Fruit fly (Drosophila melanogaster) whole organism, embryonic: Measurements from ENCODE around the gene Ankrd49.

ENCODE experiments used
- Ada2b ChIP-seq: fragments of 200-800 bp; sonication (Bioruptor generic); IDR thresholded peaks from 2 replicates; pipeline ENCODE4 v1.3.6; 2022; ENCODE audit warnings: missing biosample characterization, missing genetic modification characterization
- CG10274 ChIP-seq: fragments of 200-800 bp; sonication (Bioruptor generic); optimal IDR thresholded peaks from 3 replicates; lab custom pipeline; 2017; ENCODE audit warnings: missing biosample characterization, mild to moderate bottlenecking, missing genetic modification characterization
- CG10321 ChIP-seq: fragments of 200-800 bp; sonication (Bioruptor generic); IDR thresholded peaks from 2 replicates; pipeline ENCODE4 v1.3.6; 2022; ENCODE audit warnings: missing biosample characterization, missing genetic modification characterization
- CG12104 ChIP-seq: fragments of 200-800 bp; sonication (Bioruptor generic); optimal IDR thresholded peaks from 3 replicates; lab custom pipeline; 2016; ENCODE audit warnings: missing biosample characterization, missing genetic modification characterization
- CG12659 ChIP-seq: fragments of 200-800 bp; sonication (Bioruptor generic); optimal IDR thresholded peaks from 3 replicates; lab custom pipeline; 2017; ENCODE audit warnings: mild to moderate bottlenecking, missing biosample characterization, missing genetic modification reagents, missing genetic modification characterization
- CG12769 ChIP-seq: fragments of 200-800 bp; sonication (Bioruptor generic); optimal IDR thresholded peaks from 2 replicates; lab custom pipeline; 2019; ENCODE audit warnings: missing biosample characterization, mild to moderate bottlenecking, missing genetic modification characterization, moderate library complexity
- CG15269 ChIP-seq: fragments of 200-800 bp; sonication (Bioruptor generic); optimal IDR thresholded peaks from 2 replicates; lab custom pipeline; 2018; ENCODE audit warnings: missing biosample characterization, mild to moderate bottlenecking, missing genetic modification characterization, moderate library complexity
- CG16815 ChIP-seq: fragments of 200-800 bp; sonication (Bioruptor generic); optimal IDR thresholded peaks from 3 replicates; lab custom pipeline; 2017; ENCODE audit warnings: missing biosample characterization, mild to moderate bottlenecking, missing genetic modification characterization
- CG1792 ChIP-seq: fragments of 200-800 bp; sonication (Bioruptor generic); optimal IDR thresholded peaks from 2 replicates; lab custom pipeline; 2016; ENCODE audit warnings: missing biosample characterization, missing genetic modification characterization
- CG18764 ChIP-seq: fragments of 200-800 bp; sonication (Bioruptor generic); optimal IDR thresholded peaks from 3 replicates; lab custom pipeline; 2016; ENCODE audit warnings: missing biosample characterization, missing genetic modification characterization
- CG2120 ChIP-seq: fragments of 200-800 bp; sonication (Bioruptor generic); optimal IDR thresholded peaks from 3 replicates; lab custom pipeline; 2016; ENCODE audit warnings: missing biosample characterization, missing genetic modification characterization
- CG7839 ChIP-seq: fragments of 200-800 bp; sonication (Bioruptor generic); optimal IDR thresholded peaks from 3 replicates; lab custom pipeline; 2018; ENCODE audit warnings: missing biosample characterization, mild to moderate bottlenecking, missing genetic modification characterization, moderate library complexity
- CG8089 ChIP-seq: fragments of 200-800 bp; sonication (Bioruptor generic); optimal IDR thresholded peaks from 3 replicates; lab custom pipeline; 2016; ENCODE audit warnings: missing biosample characterization, missing genetic modification characterization
- CG8388 ChIP-seq: fragments of 200-800 bp; sonication (Bioruptor generic); optimal IDR thresholded peaks from 2 replicates; lab custom pipeline; 2019; ENCODE audit warnings: missing biosample characterization, mild to moderate bottlenecking, missing genetic modification characterization, moderate library complexity
- CG9215 ChIP-seq: fragments of 200-800 bp; sonication (Bioruptor generic); IDR thresholded peaks from 2 replicates; pipeline ENCODE4 v1.3.6; 2022; ENCODE audit warnings: missing biosample characterization, missing genetic modification characterization
- Fer1 ChIP-seq: fragments of 200-800 bp; sonication (Bioruptor generic); optimal IDR thresholded peaks from 2 replicates; lab custom pipeline; 2017; ENCODE audit warnings: missing biosample characterization, mild to moderate bottlenecking, missing genetic modification characterization
- HLH4C ChIP-seq: fragments of 200-800 bp; sonication (Bioruptor generic); IDR thresholded peaks from 3 replicates; pipeline ENCODE4 v1.3.6; 2022; ENCODE audit warnings: missing biosample characterization, missing genetic modification characterization; ENCODE audit not compliant: partially characterized antibody
- Hsf ChIP-seq: fragments of 200-800 bp; sonication (Bioruptor generic); optimal IDR thresholded peaks from 3 replicates; lab custom pipeline; 2016; ENCODE audit warnings: missing biosample characterization, missing genetic modification characterization
- Lhr ChIP-seq: fragments of 200-800 bp; sonication (Bioruptor generic); optimal IDR thresholded peaks from 3 replicates; lab custom pipeline; 2017; ENCODE audit warnings: mild to moderate bottlenecking, missing biosample characterization, missing genetic modification reagents, missing genetic modification characterization
- MBD-R2 ChIP-seq: fragments of 200-800 bp; sonication (Bioruptor generic); IDR thresholded peaks from 2 replicates; pipeline ENCODE4 v1.3.6; 2022; ENCODE audit warnings: missing biosample characterization, missing genetic modification characterization
- Opbp ChIP-seq: fragments of 200-800 bp; sonication (Bioruptor generic); IDR thresholded peaks from 3 replicates; pipeline ENCODE4 v1.3.6; 2022; ENCODE audit warnings: missing biosample characterization, missing genetic modification characterization; ENCODE audit not compliant: partially characterized antibody
- Six4 ChIP-seq: fragments of 200-800 bp; sonication (Bioruptor generic); optimal IDR thresholded peaks from 2 replicates; lab custom pipeline; 2016; ENCODE audit warnings: missing biosample characterization, missing genetic modification characterization
- Sox102F ChIP-seq: fragments of 200-800 bp; sonication (Bioruptor generic); optimal IDR thresholded peaks from 2 replicates; lab custom pipeline; 2018; ENCODE audit warnings: missing biosample characterization, mild to moderate bottlenecking, missing genetic modification characterization, moderate library complexity
- Sry-δ ChIP-seq: fragments of 200-800 bp; sonication (Bioruptor generic); optimal IDR thresholded peaks from 2 replicates; lab custom pipeline; 2016; ENCODE audit warnings: missing biosample characterization, missing genetic modification characterization
- YL-1 ChIP-seq: fragments of 200-800 bp; sonication (Bioruptor generic); optimal IDR thresholded peaks from 3 replicates; lab custom pipeline; 2017; ENCODE audit warnings: missing biosample characterization, mild to moderate bottlenecking, missing genetic modification characterization
- ac ChIP-seq: fragments of 200-800 bp; sonication (Bioruptor generic); optimal IDR thresholded peaks from 3 replicates; lab custom pipeline; 2017; ENCODE audit warnings: missing biosample characterization, mild to moderate bottlenecking, missing genetic modification characterization
- ato ChIP-seq: fragments of 200-800 bp; sonication (Bioruptor generic); IDR thresholded peaks from 2 replicates; pipeline ENCODE4 v1.3.6; 2022; ENCODE audit warnings: missing biosample characterization, missing genetic modification characterization; ENCODE audit not compliant: partially characterized antibody
- bsh ChIP-seq, 2 experiments: fragments of 200-800 bp; sonication (Bioruptor generic); optimal IDR thresholded peaks; 2 replicates each; lab custom pipeline; 2017 to 2018; ENCODE audit warnings: mild to moderate bottlenecking in 2 of 2, missing biosample characterization in 2 of 2, missing genetic modification characterization in 2 of 2, moderate library complexity in 1 of 2
- cad ChIP-seq: fragments of >200 bp; optimal IDR thresholded peaks from 2 replicates; lab custom pipeline; 2017; ENCODE audit warnings: missing biosample characterization, missing genetic modification characterization
- cas ChIP-seq: fragments of 200-800 bp; sonication (Bioruptor generic); IDR thresholded peaks from 2 replicates; pipeline ENCODE4 v1.3.6; 2022; ENCODE audit warnings: missing biosample characterization, missing genetic modification characterization
- corto ChIP-seq: fragments of 200-800 bp; sonication (Bioruptor generic); optimal IDR thresholded peaks from 2 replicates; lab custom pipeline; 2016; ENCODE audit warnings: missing biosample characterization, mild to moderate bottlenecking, missing genetic modification characterization, moderate library complexity
- ewg ChIP-seq: fragments of 200-800 bp; sonication (Bioruptor generic); optimal IDR thresholded peaks from 3 replicates; lab custom pipeline; 2017; ENCODE audit warnings: mild to moderate bottlenecking, missing biosample characterization, missing genetic modification reagents, missing genetic modification characterization
- fru ChIP-seq: fragments of >200 bp; optimal IDR thresholded peaks from 2 replicates; lab custom pipeline; 2017
- hb ChIP-seq: fragments of 200-800 bp; sonication (Bioruptor generic); IDR thresholded peaks from 3 replicates; pipeline ENCODE4 v1.3.6; 2022; ENCODE audit warnings: missing biosample characterization, missing genetic modification characterization; ENCODE audit not compliant: partially characterized antibody
- her ChIP-seq: fragments of 200-800 bp; sonication (Bioruptor generic); optimal IDR thresholded peaks from 2 replicates; lab custom pipeline; 2016; ENCODE audit warnings: missing biosample characterization, missing genetic modification characterization
- hth ChIP-seq: fragments of >200 bp; optimal IDR thresholded peaks from 2 replicates; lab custom pipeline; 2017; ENCODE audit warnings: inconsistent platforms
- knrl ChIP-seq: fragments of 200-800 bp; sonication (Bioruptor generic); IDR thresholded peaks from 3 replicates; pipeline ENCODE4 v1.3.6; 2022; ENCODE audit warnings: missing biosample characterization, missing genetic modification characterization; ENCODE audit not compliant: partially characterized antibody
- lab ChIP-seq: fragments of 200-800 bp; sonication (Bioruptor generic); optimal IDR thresholded peaks from 3 replicates; lab custom pipeline; 2017; ENCODE audit warnings: missing biosample characterization, missing genetic modification characterization, mild to moderate bottlenecking, moderate library complexity, missing genetic modification reagents
- luna ChIP-seq: fragments of 200-800 bp; sonication (Bioruptor generic); optimal IDR thresholded peaks from 2 replicates; lab custom pipeline; 2016; ENCODE audit warnings: missing biosample characterization, missing genetic modification characterization
- nerfin-1 ChIP-seq: fragments of 200-800 bp; sonication (Bioruptor generic); optimal IDR thresholded peaks from 3 replicates; lab custom pipeline; 2019; ENCODE audit warnings: missing biosample characterization, mild to moderate bottlenecking, missing genetic modification characterization, moderate library complexity
- otp ChIP-seq: fragments of 200-800 bp; sonication (Bioruptor generic); IDR thresholded peaks from 3 replicates; pipeline ENCODE4, ENCODE4 v1.3.6; 2022; ENCODE audit warnings: missing biosample characterization, missing genetic modification characterization
- pb ChIP-seq: fragments of 200-800 bp; sonication (Bioruptor generic); optimal IDR thresholded peaks from 3 replicates; lab custom pipeline; 2016; ENCODE audit warnings: missing biosample characterization, missing genetic modification characterization
- prd ChIP-seq, 3 experiments: fragments of >200 bp in 2 of 3; fragments of 200-800 bp in 1 of 3; sonication (Bioruptor generic) in 1 of 3; optimal IDR thresholded peaks in 2 of 3; IDR thresholded peaks in 1 of 3; 2 replicates in 2 of 3; 3 replicates in 1 of 3; pipeline versions ENCODE4 v1.3.6 to Lab custom; 2017 to 2022; ENCODE audit warnings: missing biosample characterization in 1 of 3, missing genetic modification characterization in 1 of 3
- ro ChIP-seq: fragments of 200-800 bp; sonication (Bioruptor generic); IDR thresholded peaks from 2 replicates; pipeline ENCODE4 v1.3.6; 2022; ENCODE audit warnings: missing biosample characterization, missing genetic modification characterization
- sc ChIP-seq, 3 experiments: fragments of >200 bp in 2 of 3; fragments of 200-800 bp in 1 of 3; sonication (Bioruptor generic) in 1 of 3; optimal IDR thresholded peaks; 2 replicates in 2 of 3; 3 replicates in 1 of 3; lab custom pipeline; 2017; ENCODE audit warnings: mild to moderate bottlenecking in 1 of 3, missing biosample characterization in 1 of 3, missing genetic modification characterization in 1 of 3, missing genetic modification reagents in 1 of 3
- sens-2 ChIP-seq: fragments of 200-800 bp; sonication (Bioruptor generic); IDR thresholded peaks from 2 replicates; pipeline ENCODE4 v1.3.6; 2022; ENCODE audit warnings: missing biosample characterization, missing genetic modification characterization
- trh ChIP-seq: fragments of 200-800 bp; sonication (Bioruptor generic); optimal IDR thresholded peaks from 2 replicates; lab custom pipeline; 2016; ENCODE audit warnings: missing biosample characterization, missing genetic modification characterization
- vnd ChIP-seq: fragments of 200-800 bp; sonication (Bioruptor generic); IDR thresholded peaks from 3 replicates; pipeline ENCODE4 v1.3.6; 2022; ENCODE audit warnings: missing biosample characterization, missing genetic modification characterization; ENCODE audit not compliant: partially characterized antibody
- z ChIP-seq: fragments of 200-800 bp; sonication (Bioruptor generic); IDR thresholded peaks from 3 replicates; pipeline ENCODE4 v1.3.6; 2022; ENCODE audit warnings: missing biosample characterization, missing genetic modification characterization

Gene Ankrd49

DNA sequence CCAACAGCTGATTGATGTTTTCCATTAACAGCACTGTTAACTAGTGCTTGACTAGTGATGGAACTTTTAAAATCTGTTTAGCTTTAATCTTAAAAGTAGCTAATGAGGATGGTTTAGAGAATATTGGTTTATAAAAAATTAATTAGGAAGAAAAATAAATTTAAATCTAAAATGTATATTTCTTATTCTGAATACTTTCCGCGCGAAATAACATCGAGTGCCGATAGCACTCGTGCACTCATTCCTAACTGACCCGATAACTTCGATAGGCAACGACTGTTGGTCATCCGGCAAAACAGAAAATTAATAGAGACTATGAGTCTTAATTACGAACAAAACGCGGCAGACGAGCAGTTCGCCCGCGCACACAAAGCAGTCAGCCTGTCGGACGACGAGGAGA lies 2.5 kb upstream of the Ankrd49 start, which contains the start of the genes THG and Rnmt (continued):
- TF ChIP-seq CG10274 (GFP tag; lab: Kevin White, UChicago) (no peak), Opbp (GFP tag; lab: Robert Waterston, UW) (peak; percentile 84), lab (GFP tag; lab: Kevin White, UChicago) (peak; percentile 80), Sox102F (GFP tag; lab: Kevin White, UChicago) (peak; percentile 85), Ada2b (GFP tag; lab: Robert Waterston, UW) (peak; percentile 84), CG10321 (GFP tag; lab: Robert Waterston, UW) (no peak), YL-1 (peak; percentile 49), ac (GFP tag; lab: Kevin White, UChicago) (no peak), CG16815 (GFP tag; lab: Kevin White, UChicago) (peak; percentile 75), corto (GFP tag; lab: Kevin White, UChicago) (no peak), bsh (GFP tag; optimal IDR thresholded peaks at IDR 0.05; lab: Kevin White, UChicago) (peak in 1 of 2 experiments; percentile 86), otp (GFP tag; lab: Robert Waterston, UW) (peak; percentile 77), prd (optimal IDR thresholded peaks at IDR 0.05; lab: Kevin White, UChicago) (no peak), prd (GFP tag; IDR thresholded peaks at IDR 0.05; lab: Robert Waterston, UW) (peak; percentile 93), Hsf (GFP tag; lab: Kevin White, UChicago) (peak; percentile 84), luna (GFP tag; lab: Kevin White, UChicago) (no peak), ewg (peak; percentile 55), Six4 (peak; percentile 71), CG7839 (peak; percentile 75), cas (GFP tag; lab: Robert Waterston, UW) (peak; percentile 80), CG15269 (tag; lab: Kevin White, UChicago) (peak; percentile 83), pb (GFP tag; lab: Kevin White, UChicago) (no peak), trh (GFP tag; lab: Kevin White, UChicago) (peak; percentile 58), sc (optimal IDR thresholded peaks at IDR 0.05; lab: Kevin White, UChicago) (no peak), sc (GFP tag; optimal IDR thresholded peaks at IDR 0.05; lab: Kevin White, UChicago) (peak; percentile 61), Fer1 (peak; percentile 77), CG12769 (tag; lab: Kevin White, UChicago) (peak; percentile 79), fru (lab: Kevin White, UChicago) (no peak), ato (GFP tag; lab: Robert Waterston, UW) (peak; percentile 41; the same call in 1 of the 2 replicates), CG2120 (peak; percentile 90), vnd (GFP tag; lab: Robert Waterston, UW) (peak; percentile 82), MBD-R2 (GFP tag; lab: Robert Waterston, UW) (peak; percentile 93), CG8089 (GFP tag; lab: Kevin White, UChicago) (peak; percentile 30), sens-2 (peak; percentile 54; the same call in 1 of the 2 replicates), knrl (GFP tag; lab: Robert Waterston, UW) (peak; percentile 89), z (GFP tag; lab: Robert Waterston, UW) (peak; percentile 67; the same call in 2 of the 3 replicates), CG9215 (peak; percentile 77), CG8388 (GFP tag; lab: Kevin White, UChicago) (peak; percentile 81), CG18764 (GFP tag; lab: Kevin White, UChicago) (peak; percentile 71), CG12659 (peak; percentile 87), cad (GFP tag; lab: Kevin White, UChicago) (no peak), HLH4C (GFP tag; lab: Robert Waterston, UW) (peak; percentile 85), CG1792 (GFP tag; lab: Kevin White, UChicago) (peak; percentile 26), ro (peak; percentile 36; the same call in 1 of the 2 replicates), Lhr (GFP tag; lab: Kevin White, UChicago) (peak; percentile 58), hth (lab: Kevin White, UChicago) (no peak), hb (GFP tag; lab: Robert Waterston, UW) (peak; percentile 79), CG12104 (peak; percentile 63), her (GFP tag; lab: Kevin White, UChicago) (peak; percentile 46), nerfin-1 (tag; lab: Kevin White, UChicago) (peak; percentile 55), Sry-δ (GFP tag; lab: Kevin White, UChicago) (peak; percentile 91)
